Worm (Caenorhabditis elegans): ENCODE measurements around the gene ZK666.2.

DNA sequence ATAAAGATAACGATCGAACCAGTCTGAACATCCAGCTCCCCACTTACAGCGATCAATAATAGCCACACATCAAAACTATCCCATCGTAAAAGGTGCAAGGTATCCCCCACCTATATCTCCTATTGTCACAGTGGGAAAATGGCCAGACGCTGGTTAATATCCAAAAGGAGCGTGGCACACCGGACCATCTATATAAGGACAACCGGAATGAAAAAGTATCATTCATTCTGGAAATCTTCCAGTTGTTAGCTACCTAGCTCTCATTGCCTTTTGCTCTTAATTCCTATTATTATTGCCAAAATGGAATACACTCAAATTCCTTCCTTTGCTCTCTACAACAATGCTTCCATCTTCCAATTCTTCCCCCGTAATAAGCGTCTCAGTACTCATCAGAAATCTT is 5.3 kb upstream of the ZK666.2 start, which contains the start of gene ZK666.4:
- TF ChIP-seq flt-1 (GFP tag; IDR thresholded peaks at IDR 0.05) (no peak), ztf-23 (GFP tag; IDR thresholded peaks at IDR 0.05) (no peak), cog-1 (tag; optimal IDR thresholded peaks at IDR 0.05) (no peak), ref-1 (GFP tag; conservative IDR thresholded peaks at IDR 0.05) (no peak), tab-1 (GFP tag; IDR thresholded peaks at IDR 0.05) (no peak), klf-2 (GFP tag; conservative IDR thresholded peaks at IDR 0.05) (no peak), T22C8.4 (GFP tag; IDR thresholded peaks at IDR 0.05) (no peak), ztf-29 (GFP tag; IDR thresholded peaks at IDR 0.05) (no peak), med-1 (GFP tag; optimal IDR thresholded peaks at IDR 0.05; ENCODE audit: insufficient read depth) (no peak)

Data from whole organism, midembryonic.